Fruit fly (Drosophila melanogaster) whole organism, prepupa: ENCODE data around the gene pyd.

Source experiments
- CG10631 ChIP-seq: fragments of 200-800 bp; sonication (Bioruptor generic); optimal IDR thresholded peaks from 2 replicates; lab custom pipeline; 2016; ENCODE audit warnings: missing biosample characterization, missing genetic modification characterization
- CG10669 ChIP-seq: fragments of 200-800 bp; sonication (Bioruptor generic); optimal IDR thresholded peaks from 3 replicates; lab custom pipeline; 2018; ENCODE audit warnings: missing biosample characterization, mild to moderate bottlenecking, missing genetic modification characterization, moderate library complexity
- CG11294 ChIP-seq: fragments of 200-800 bp; sonication (Bioruptor generic); IDR thresholded peaks from 2 replicates; pipeline ENCODE4 v1.3.6; 2022; ENCODE audit warnings: missing biosample characterization, missing genetic modification characterization
- CG11762 ChIP-seq: fragments of 200-800 bp; sonication (Bioruptor generic); optimal IDR thresholded peaks from 3 replicates; lab custom pipeline; 2016; ENCODE audit warnings: missing biosample characterization, missing genetic modification characterization; ENCODE audit not compliant: insufficient read depth
- CG11902 ChIP-seq: fragments of 200-800 bp; sonication (Bioruptor generic); optimal IDR thresholded peaks from 3 replicates; lab custom pipeline; 2016; ENCODE audit warnings: missing biosample characterization, missing genetic modification characterization
- CG1621 ChIP-seq: fragments of 200-800 bp; sonication (Bioruptor generic); optimal IDR thresholded peaks from 3 replicates; lab custom pipeline; 2018; ENCODE audit warnings: missing biosample characterization, mild to moderate bottlenecking, missing genetic modification characterization
- CG16779 ChIP-seq: fragments of 200-800 bp; sonication (Bioruptor generic); optimal IDR thresholded peaks from 3 replicates; lab custom pipeline; 2017; ENCODE audit warnings: missing biosample characterization, mild to moderate bottlenecking, missing genetic modification characterization
- CG32006 ChIP-seq: fragments of 200-800 bp; sonication (Bioruptor generic); optimal IDR thresholded peaks from 3 replicates; lab custom pipeline; 2017; ENCODE audit warnings: missing biosample characterization, mild to moderate bottlenecking, missing genetic modification characterization
- CG34406 ChIP-seq: fragments of 200-800 bp; sonication (Bioruptor generic); optimal IDR thresholded peaks from 3 replicates; lab custom pipeline; 2016; ENCODE audit warnings: missing biosample characterization, missing genetic modification characterization
- CG3919 ChIP-seq: fragments of 200-800 bp; sonication (Bioruptor generic); optimal IDR thresholded peaks from 3 replicates; lab custom pipeline; 2016; ENCODE audit warnings: missing biosample characterization, missing genetic modification characterization
- CG6163 ChIP-seq: fragments of 200-800 bp; sonication (Bioruptor generic); IDR thresholded peaks from 3 replicates; pipeline ENCODE4 v1.3.6; 2022; ENCODE audit warnings: missing biosample characterization, missing genetic modification characterization
- CG6276 ChIP-seq: fragments of 200-800 bp; sonication (Bioruptor generic); optimal IDR thresholded peaks from 2 replicates; lab custom pipeline; 2017; ENCODE audit warnings: missing biosample characterization, mild to moderate bottlenecking, missing genetic modification characterization
- CG6808 ChIP-seq: fragments of 200-800 bp; sonication (Bioruptor generic); optimal IDR thresholded peaks from 3 replicates; lab custom pipeline; 2017; ENCODE audit warnings: missing biosample characterization, missing genetic modification characterization, mild to moderate bottlenecking, moderate library complexity, missing genetic modification reagents
- CG6854 ChIP-seq: fragments of 200-800 bp; sonication (Bioruptor generic); optimal IDR thresholded peaks from 2 replicates; lab custom pipeline; 2017; ENCODE audit warnings: missing biosample characterization, mild to moderate bottlenecking, missing genetic modification characterization
- CG7368 ChIP-seq: fragments of 200-800 bp; sonication (Bioruptor generic); optimal IDR thresholded peaks from 3 replicates; lab custom pipeline; 2016; ENCODE audit warnings: missing biosample characterization, missing genetic modification characterization
- CG8119 ChIP-seq: fragments of 200-800 bp; sonication (Bioruptor generic); IDR thresholded peaks from 3 replicates; pipeline ENCODE4 v1.3.6; 2022; ENCODE audit warnings: missing biosample characterization, missing genetic modification characterization
- CG8319 ChIP-seq: fragments of 200-800 bp; sonication (Bioruptor generic); optimal IDR thresholded peaks from 3 replicates; lab custom pipeline; 2016; ENCODE audit warnings: missing biosample characterization, missing genetic modification characterization
- CG8632 ChIP-seq: fragments of 200-800 bp; sonication (Bioruptor generic); optimal IDR thresholded peaks from 3 replicates; lab custom pipeline; 2016; ENCODE audit warnings: missing biosample characterization, missing genetic modification characterization
- Eip78C ChIP-seq: fragments of 200-800 bp; sonication (Bioruptor generic); peaks from one replicate; lab custom pipeline; 2016; ENCODE audit warnings: missing biosample characterization, missing genetic modification characterization
- Eip93F ChIP-seq: fragments of 200-800 bp; sonication (Bioruptor generic); optimal IDR thresholded peaks from 2 replicates; lab custom pipeline; 2016; ENCODE audit warnings: missing biosample characterization, mild to moderate bottlenecking, missing genetic modification characterization
- Ets21C ChIP-seq: fragments of 200-800 bp; sonication (Bioruptor generic); optimal IDR thresholded peaks from 3 replicates; lab custom pipeline; 2016; ENCODE audit warnings: missing biosample characterization, missing genetic modification characterization
- Ets96B ChIP-seq: fragments of 200-800 bp; optimal IDR thresholded peaks from 2 replicates; lab custom pipeline; 2019; ENCODE audit warnings: missing biosample characterization, mild to moderate bottlenecking, missing genetic modification characterization, moderate library complexity
- Gug ChIP-seq: fragments of 200-800 bp; sonication (Bioruptor generic); IDR thresholded peaks from 2 replicates; pipeline ENCODE4 v1.3.6; 2022; ENCODE audit warnings: missing biosample characterization, missing genetic modification characterization
- Hr39 ChIP-seq: fragments of 200-800 bp; sonication (Bioruptor generic); optimal IDR thresholded peaks from 2 replicates; lab custom pipeline; 2016; ENCODE audit warnings: missing biosample characterization, missing genetic modification characterization
- Hr4 ChIP-seq: fragments of 200-800 bp; sonication (Bioruptor generic); optimal IDR thresholded peaks from 3 replicates; lab custom pipeline; 2016; ENCODE audit warnings: missing biosample characterization, missing genetic modification characterization
- Smox ChIP-seq: fragments of 200-800 bp; sonication (Bioruptor generic); optimal IDR thresholded peaks from 3 replicates; lab custom pipeline; 2016; ENCODE audit warnings: missing biosample characterization, missing genetic modification characterization
- Sox102F ChIP-seq: fragments of 200-800 bp; sonication (Bioruptor generic); optimal IDR thresholded peaks from 2 replicates; lab custom pipeline; 2016; ENCODE audit warnings: missing biosample characterization, mild to moderate bottlenecking, missing genetic modification characterization
- Sox14 ChIP-seq: fragments of 200-800 bp; sonication (Bioruptor generic); optimal IDR thresholded peaks from 3 replicates; lab custom pipeline; 2016; ENCODE audit warnings: missing biosample characterization, missing genetic modification characterization
- Sox15 ChIP-seq: fragments of 200-800 bp; sonication (Bioruptor generic); optimal IDR thresholded peaks from 3 replicates; lab custom pipeline; 2016; ENCODE audit warnings: missing biosample characterization, missing genetic modification characterization
- acj6 ChIP-seq: fragments of 200-800 bp; sonication (Bioruptor generic); optimal IDR thresholded peaks from 3 replicates; lab custom pipeline; 2016; ENCODE audit warnings: missing biosample characterization, missing genetic modification characterization
- cyc ChIP-seq: fragments of 200-800 bp; sonication (Bioruptor generic); optimal IDR thresholded peaks from 3 replicates; lab custom pipeline; 2016; ENCODE audit warnings: missing biosample characterization, missing genetic modification characterization
- dac ChIP-seq: fragments of 200-800 bp; sonication (Bioruptor generic); optimal IDR thresholded peaks from 2 replicates; lab custom pipeline; 2017; ENCODE audit warnings: missing biosample characterization, mild to moderate bottlenecking, missing genetic modification characterization
- dsx ChIP-seq: fragments of 200-800 bp; optimal IDR thresholded peaks from 3 replicates; lab custom pipeline; 2019; ENCODE audit warnings: missing biosample characterization, mild to moderate bottlenecking, missing genetic modification characterization, moderate library complexity; ENCODE audit not compliant: poor library complexity, severe bottlenecking
- eg ChIP-seq: fragments of 200-800 bp; sonication (Bioruptor generic); IDR thresholded peaks from 3 replicates; pipeline ENCODE4 v1.3.6; 2022; ENCODE audit warnings: missing biosample characterization, missing genetic modification characterization
- fd59A ChIP-seq: fragments of 200-800 bp; sonication (Bioruptor generic); optimal IDR thresholded peaks from 2 replicates; lab custom pipeline; 2017; ENCODE audit warnings: missing biosample characterization, mild to moderate bottlenecking, missing genetic modification characterization, missing genetic modification reagents
- salr ChIP-seq, 2 experiments: fragments of 200-800 bp; sonication (Bioruptor generic); optimal IDR thresholded peaks; 3 replicates each; lab custom pipeline; 2016 to 2018; ENCODE audit warnings: missing biosample characterization in 2 of 2, missing genetic modification characterization in 2 of 2, mild to moderate bottlenecking in 1 of 2
- svp ChIP-seq: fragments of 200-800 bp; sonication (Bioruptor generic); peaks from one replicate; lab custom pipeline; 2016; ENCODE audit warnings: missing biosample characterization, missing genetic modification characterization
- topi ChIP-seq: fragments of 200-800 bp; sonication (Bioruptor generic); optimal IDR thresholded peaks from 3 replicates; lab custom pipeline; 2016; ENCODE audit warnings: missing biosample characterization, missing genetic modification characterization

Gene pyd

dm6 chr3R:8968837-8969236 lies 37.1 kb upstream of the pyd start (continued):
- no peak for TF ChIP-seq Gug (GFP tag; lab: Robert Waterston, UW)
- peak; percentile 78 for TF ChIP-seq topi (GFP tag; lab: Kevin White, UChicago)
- TF ChIP-seq dsx (GFP tag; lab: Kevin White, UChicago), result no peak
- TF ChIP-seq CG11762 (GFP tag; lab: Kevin White, UChicago), result peak; percentile 34
- TF ChIP-seq eg (GFP tag; lab: Robert Waterston, UW), result no peak
- TF ChIP-seq CG8119 (GFP tag; lab: Robert Waterston, UW), result no peak
- peak; percentile 66 for TF ChIP-seq CG34406 (GFP tag; lab: Kevin White, UChicago)
- TF ChIP-seq CG7368 (GFP tag; lab: Kevin White, UChicago), result peak; percentile 10
- TF ChIP-seq Eip93F (GFP tag; lab: Kevin White, UChicago), result peak; percentile 60
- TF ChIP-seq CG6808, result no peak
- TF ChIP-seq Hr4 (GFP tag; lab: Kevin White, UChicago), result no peak
- no peak for TF ChIP-seq salr (GFP tag; optimal IDR thresholded peaks at IDR 0.05; lab: Kevin White, UChicago)
- TF ChIP-seq svp (GFP tag; lab: Kevin White, UChicago), result peak; percentile 91
- peak; percentile 63 for TF ChIP-seq CG8632
- TF ChIP-seq Sox102F (GFP tag; lab: Kevin White, UChicago), result peak; percentile 79
- peak; percentile 31 for TF ChIP-seq CG10669 (GFP tag; lab: Kevin White, UChicago)
- TF ChIP-seq Sox14, result peak; percentile 63
- no peak for TF ChIP-seq dac
- TF ChIP-seq CG3919 (GFP tag; lab: Kevin White, UChicago), result peak; percentile 60
- TF ChIP-seq CG8319 (GFP tag; lab: Kevin White, UChicago), result peak; percentile 27
- peak; percentile 91 for TF ChIP-seq Eip78C (GFP tag; lab: Kevin White, UChicago)
- peak; percentile 25 for TF ChIP-seq CG10631 (GFP tag; lab: Kevin White, UChicago)
- no peak for TF ChIP-seq CG1621

dm6 chr3R:8966598-8966997 lies 34.9 kb upstream of the pyd start:
- TF ChIP-seq CG8319 (GFP tag; lab: Kevin White, UChicago), result no peak
- no peak for TF ChIP-seq Ets21C (GFP tag; lab: Kevin White, UChicago)
- no peak for TF ChIP-seq CG6854 (GFP tag; lab: Kevin White, UChicago)
- TF ChIP-seq salr (GFP tag; optimal IDR thresholded peaks at IDR 0.05; lab: Kevin White, UChicago), result peak in 1 of 2 experiments; percentile 10
- peak; percentile 45 for TF ChIP-seq svp (GFP tag; lab: Kevin White, UChicago)
- peak; percentile 67 for TF ChIP-seq CG32006 (GFP tag; lab: Kevin White, UChicago)
- peak; percentile 2 for TF ChIP-seq Hr4 (GFP tag; lab: Kevin White, UChicago)
- TF ChIP-seq eg (GFP tag; lab: Robert Waterston, UW), result peak; percentile 59

- TF ChIP-seq Sox14 (no peak), CG11902 (no peak), Hr39 (GFP tag; lab: Kevin White, UChicago) (no peak), topi (GFP tag; lab: Kevin White, UChicago) (no peak), fd59A (no peak), cyc (no peak), CG6854 (GFP tag; lab: Kevin White, UChicago) (no peak), CG16779 (tag; lab: Kevin White, UChicago) (no peak), CG6276 (GFP tag; lab: Kevin White, UChicago) (no peak), CG8319 (GFP tag; lab: Kevin White, UChicago) (no peak), acj6 (GFP tag; lab: Kevin White, UChicago) (no peak), CG8632 (no peak), Ets96B (tag; lab: Kevin White, UChicago) (no peak), CG6163 (GFP tag; lab: Robert Waterston, UW) (no peak), Smox (no peak), CG11294 (no peak), Sox15 (GFP tag; lab: Kevin White, UChicago) (no peak)
These were observed 33.9 kb upstream of the pyd start for dm6 chr3R:8965546-8965945.
